Fruit fly (Drosophila melanogaster) whole organism, embryonic: ENCODE data around the gene CG42727.

Experiments
- Atf-2 ChIP-seq: fragments of 200-800 bp; sonication (Bioruptor generic); optimal IDR thresholded peaks from 2 replicates; lab custom pipeline; 2016; ENCODE audit warnings: missing biosample characterization, missing genetic modification characterization
- Bteb2 ChIP-seq: fragments of 200-800 bp; sonication (Bioruptor generic); optimal IDR thresholded peaks from 2 replicates; lab custom pipeline; 2016; ENCODE audit warnings: missing biosample characterization, missing genetic modification characterization
- CG2120 ChIP-seq: fragments of 200-800 bp; sonication (Bioruptor generic); optimal IDR thresholded peaks from 3 replicates; lab custom pipeline; 2016; ENCODE audit warnings: missing biosample characterization, missing genetic modification characterization
- CG6791 ChIP-seq: fragments of 200-800 bp; sonication (Bioruptor generic); IDR thresholded peaks from 3 replicates; pipeline ENCODE4 v1.3.6; 2022; ENCODE audit warnings: missing biosample characterization, missing genetic modification characterization; ENCODE audit not compliant: partially characterized antibody
- Drgx ChIP-seq: fragments of 200-800 bp; sonication (Bioruptor generic); IDR thresholded peaks from 2 replicates; pipeline ENCODE4 v1.3.6; 2022; ENCODE audit warnings: missing biosample characterization, missing genetic modification characterization
- HLH4C ChIP-seq: fragments of 200-800 bp; sonication (Bioruptor generic); IDR thresholded peaks from 3 replicates; pipeline ENCODE4 v1.3.6; 2022; ENCODE audit warnings: missing biosample characterization, missing genetic modification characterization; ENCODE audit not compliant: partially characterized antibody
- br ChIP-seq: fragments of >200 bp; optimal IDR thresholded peaks from 2 replicates; lab custom pipeline; 2017
- bsh ChIP-seq, 2 experiments: fragments of 200-800 bp; sonication (Bioruptor generic); optimal IDR thresholded peaks; 2 replicates each; lab custom pipeline; 2017 to 2018; ENCODE audit warnings: mild to moderate bottlenecking in 2 of 2, missing biosample characterization in 2 of 2, missing genetic modification characterization in 2 of 2, moderate library complexity in 1 of 2
- btn ChIP-seq: fragments of 200-800 bp; sonication (Bioruptor generic); optimal IDR thresholded peaks from 2 replicates; lab custom pipeline; 2016; ENCODE audit warnings: missing biosample characterization, missing genetic modification characterization
- ranshi ChIP-seq: fragments of 200-800 bp; sonication (Bioruptor generic); IDR thresholded peaks from 2 replicates; pipeline ENCODE4 v1.3.6; 2022; ENCODE audit warnings: missing biosample characterization, missing genetic modification characterization

DNA sequence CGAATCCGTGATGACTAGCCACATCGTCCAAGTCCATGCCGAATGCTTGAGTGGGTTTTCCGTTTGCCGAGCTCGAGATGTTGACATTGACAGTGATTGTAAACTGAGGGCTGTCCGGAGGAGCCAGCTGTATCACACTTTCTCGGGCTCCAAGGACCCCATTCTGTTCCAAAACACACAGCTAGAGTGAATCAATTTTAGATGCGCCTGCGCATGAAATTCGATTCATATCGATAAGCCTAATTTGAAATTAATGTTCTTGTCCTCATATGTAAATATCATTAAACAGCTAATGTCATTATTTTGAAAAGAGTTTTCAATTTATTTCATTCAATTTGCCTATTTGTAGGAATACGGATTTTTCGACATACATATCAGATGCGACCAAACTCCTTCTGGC lies 21.9 kb downstream of the CG42727 start, which contains the start of gene CG14868:
- TF ChIP-seq CG2120 (GFP tag; lab: Kevin White, UChicago) (no peak), CG6791 (GFP tag; lab: Robert Waterston, UW) (no peak), ranshi (GFP tag; lab: Robert Waterston, UW) (no peak), bsh (GFP tag; optimal IDR thresholded peaks at IDR 0.05; lab: Kevin White, UChicago) (no peak), btn (GFP tag; lab: Kevin White, UChicago) (no peak), HLH4C (GFP tag; lab: Robert Waterston, UW) (no peak), Drgx (GFP tag; lab: Robert Waterston, UW) (no peak), Bteb2 (GFP tag; lab: Kevin White, UChicago) (no peak), br (lab: Kevin White, UChicago) (no peak), Atf-2 (no peak)
